Fruit fly (Drosophila melanogaster) Kc167 (cell line): ENCODE measurements around the gene Ppt2.

Experiments
- Myc ChIP-seq: fragments of >200 bp; optimal IDR thresholded peaks from 2 replicates; lab custom pipeline; 2017; ENCODE audit warnings: missing external identifiers
- Sin3A ChIP-seq: fragments of >200 bp; optimal IDR thresholded peaks from 2 replicates; lab custom pipeline; 2018; ENCODE audit warnings: missing external identifiers
- h ChIP-seq: fragments of >200 bp; optimal IDR thresholded peaks from 3 replicates; lab custom pipeline; 2018; ENCODE audit warnings: missing external identifiers
- psq ChIP-seq: fragments of >200 bp; optimal IDR thresholded peaks from 2 replicates; lab custom pipeline; 2017; ENCODE audit warnings: missing external identifiers
- ttk ChIP-seq: sonication (Bioruptor generic); optimal IDR thresholded peaks from 2 replicates; lab custom pipeline; 2017; ENCODE audit warnings: missing external identifiers

DNA sequence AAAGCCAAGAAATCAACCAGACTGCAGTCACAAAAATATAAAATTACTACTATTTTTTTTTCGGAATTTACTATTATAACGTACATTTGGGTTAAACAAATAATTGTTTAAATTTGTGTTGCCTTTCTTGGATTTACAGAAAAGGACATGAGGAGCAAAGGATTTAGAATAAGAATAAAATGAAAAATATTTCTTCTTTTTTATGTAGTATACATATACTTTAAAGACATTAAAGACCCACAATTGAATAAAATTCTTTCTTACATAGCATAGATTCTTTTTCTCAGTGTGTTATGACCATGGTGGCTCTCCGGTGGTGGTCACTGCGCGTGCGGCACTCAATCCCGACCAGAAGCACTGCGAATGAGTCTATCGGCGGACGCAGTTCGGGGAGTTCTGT, 39.1 kb downstream of the Ppt2 start:
- TF ChIP-seq Myc (lab: Kevin White, UChicago) (no peak), Sin3A (lab: Kevin White, UChicago) (no peak), psq (lab: Kevin White, UChicago) (no peak), h (lab: Kevin White, UChicago) (no peak), ttk (lab: Kevin White, UChicago) (no peak)
